Fruit fly (Drosophila melanogaster) whole organism: ENCODE measurements around the gene Ltn1.

Experiments used
- CG8478 ChIP-seq: fragments of >200 bp; optimal IDR thresholded peaks from 2 replicates; lab custom pipeline; 2018; ENCODE audit warnings: inconsistent platforms
- psq ChIP-seq: fragments of >200 bp; optimal IDR thresholded peaks from 2 replicates; lab custom pipeline; 2017
- usp ChIP-seq: fragments of >200 bp; optimal IDR thresholded peaks from 2 replicates; lab custom pipeline; 2017; ENCODE audit warnings: missing biosample characterization, missing genetic modification characterization, mixed read lengths

- TF ChIP-seq usp (GFP tag; lab: Kevin White, UChicago) = no peak
- no peak for TF ChIP-seq psq (lab: Kevin White, UChicago)
- no peak for TF ChIP-seq CG8478 (lab: Kevin White, UChicago)
These were observed 14.0 kb upstream of the Ltn1 start for dm6 chr3L:19566127-19566526.
